Worm (Caenorhabditis elegans) whole organism, late embryonic: Measurements from ENCODE around the gene K06H7.2.

Experiments used
- T23F11.4 ChIP-seq: fragments of 200-800 bp; sonication (Bioruptor generic); optimal IDR thresholded peaks from 2 replicates; lab custom pipeline; 2018; ENCODE audit warnings: mild to moderate bottlenecking, missing genetic modification characterization, missing compliant biosample characterization
- ceh-18 ChIP-seq: sonication (generic microtip); optimal IDR thresholded peaks from 2 replicates; lab custom pipeline; 2016; ENCODE audit warnings: missing genetic modification characterization, missing compliant biosample characterization
- elt-2 ChIP-seq: sonication (generic microtip); optimal IDR thresholded peaks from 2 replicates; lab custom pipeline; 2016; ENCODE audit warnings: missing genetic modification reagents, missing genetic modification characterization, missing compliant biosample characterization
- fkh-10 ChIP-seq: fragments of 150-350 bp; optimal IDR thresholded peaks from 2 replicates; lab custom pipeline; 2014; ENCODE audit warnings: missing biosample characterization, missing genetic modification reagents, missing genetic modification characterization
- hlh-30 ChIP-seq: sonication (generic microtip); optimal IDR thresholded peaks from 2 replicates; lab custom pipeline; 2017; ENCODE audit warnings: antibody characterized with exemption, missing genetic modification characterization, missing compliant biosample characterization; ENCODE audit not compliant: insufficient read depth
- hlh-6 ChIP-seq: sonication (generic microtip); optimal IDR thresholded peaks from 2 replicates; lab custom pipeline; 2016; ENCODE audit warnings: missing genotype, missing genetic modification characterization, missing compliant biosample characterization
- lin-11 ChIP-seq: fragments of 200-800 bp; sonication (Bioruptor generic); optimal IDR thresholded peaks from 2 replicates; lab custom pipeline; 2018; ENCODE audit warnings: mild to moderate bottlenecking, missing genetic modification characterization, missing compliant biosample characterization
- nhr-11 ChIP-seq: fragments of 150-350 bp; optimal IDR thresholded peaks from 2 replicates; lab custom pipeline; 2014; ENCODE audit warnings: missing biosample characterization, missing genetic modification characterization
- sox-4 ChIP-seq: sonication (generic microtip); optimal IDR thresholded peaks from 2 replicates; lab custom pipeline; 2017; ENCODE audit warnings: mild to moderate bottlenecking, missing genetic modification characterization, inconsistent platforms, missing compliant biosample characterization
- tbx-7 ChIP-seq: sonication (generic microtip); optimal IDR thresholded peaks from 2 replicates; lab custom pipeline; 2016; ENCODE audit warnings: missing genotype, missing genetic modification characterization, missing compliant biosample characterization
- unc-3 ChIP-seq, 2 experiments: fragments of 200-800 bp in 1 of 2; sonication (Bioruptor generic) in 1 of 2; sonication (generic microtip) in 1 of 2; conservative IDR thresholded peaks in 1 of 2; optimal IDR thresholded peaks in 1 of 2; 2 replicates each; pipeline versions ENCODE4 v1.3.6 to Lab custom; 2016 to 2022; ENCODE audit warnings: missing compliant biosample characterization in 2 of 2, missing genetic modification characterization in 2 of 2, missing genetic modification reagents in 1 of 2
- unc-86 ChIP-seq: sonication (generic microtip); optimal IDR thresholded peaks from 2 replicates; lab custom pipeline; 2016; ENCODE audit warnings: missing genetic modification characterization, missing compliant biosample characterization

DNA sequence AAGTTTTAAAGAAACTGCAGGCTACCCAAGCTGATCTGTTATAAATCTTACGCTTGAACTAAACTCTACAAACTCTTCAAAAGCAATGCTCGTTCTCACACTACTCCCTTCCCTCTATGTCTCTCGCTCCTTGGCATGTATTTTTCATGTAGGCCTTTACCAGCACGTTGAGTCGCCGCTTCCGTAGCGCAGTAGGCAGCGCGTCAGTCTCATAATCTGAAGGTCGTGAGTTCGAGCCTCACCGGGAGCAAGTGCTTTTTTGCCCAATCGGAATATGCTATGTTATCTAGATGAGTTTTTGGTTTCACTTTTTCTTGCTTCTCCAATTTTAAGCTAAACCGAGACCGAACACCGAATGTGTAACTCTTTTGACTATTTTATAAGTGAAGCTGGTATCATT, 13.1 kb downstream of the K06H7.2 start:
- TF ChIP-seq nhr-11 (tag; lab: Kevin White, UChicago) = no peak
- peak; percentile 67 for TF ChIP-seq sox-4 (tag; lab: Kevin White, UChicago)
- TF ChIP-seq fkh-10 (GFP tag; lab: Kevin White, UChicago) = peak; percentile 44
- 0 out of 2 replicates have a peak, but pooled peaks have one; percentile 42 for TF ChIP-seq unc-3 (GFP tag; conservative IDR thresholded peaks at IDR 0.05; lab: Robert Waterston, UW)
- TF ChIP-seq unc-3 (tag; optimal IDR thresholded peaks at IDR 0.05; lab: Kevin White, UChicago) = peak; percentile 56
- TF ChIP-seq lin-11 (tag; lab: Kevin White, UChicago) = peak; percentile 71
- TF ChIP-seq unc-86 (tag; lab: Kevin White, UChicago) = peak; percentile 66
- peak; percentile 83 for TF ChIP-seq hlh-6 (tag; lab: Kevin White, UChicago)
- TF ChIP-seq tbx-7 = peak; percentile 32
- peak; percentile 70 for TF ChIP-seq T23F11.4 (GFP tag; lab: Kevin White, UChicago)
- peak; percentile 73 for TF ChIP-seq ceh-18 (tag; lab: Kevin White, UChicago)
- no peak for TF ChIP-seq hlh-30 (tag; lab: Kevin White, UChicago)
- peak; percentile 71 for TF ChIP-seq elt-2 (tag; lab: Kevin White, UChicago)
